Fruit fly (Drosophila melanogaster) whole organism, wandering third instar larva: ENCODE results near the gene CG33795.

ENCODE experiments used
- Abd-B ChIP-seq: fragments of >200 bp; optimal IDR thresholded peaks from 2 replicates; lab custom pipeline; 2017; ENCODE audit warnings: missing biosample characterization, missing genetic modification characterization
- Hr83 ChIP-seq: fragments of 200-300 bp; sonication (Bioruptor generic); optimal IDR thresholded peaks from 2 replicates; lab custom pipeline; 2016; ENCODE audit warnings: missing biosample characterization, mild to moderate bottlenecking, missing genetic modification characterization, moderate library complexity; ENCODE audit not compliant: poor library complexity, severe bottlenecking
- N ChIP-seq: fragments of >200 bp; optimal IDR thresholded peaks from 2 replicates; lab custom pipeline; 2018; ENCODE audit warnings: missing biosample characterization, missing external identifiers, missing genetic modification characterization
- br ChIP-seq: fragments of 200-800 bp; sonication (Bioruptor generic); optimal IDR thresholded peaks from 2 replicates; lab custom pipeline; 2016; ENCODE audit warnings: missing biosample characterization, missing genetic modification characterization
- foxo ChIP-seq, 2 experiments: fragments of 200-800 bp; sonication (Bioruptor generic); optimal IDR thresholded peaks; 2 replicates in 1 of 2; 3 replicates in 1 of 2; lab custom pipeline; 2016 to 2017; ENCODE audit warnings: missing biosample characterization in 2 of 2, missing genetic modification characterization in 2 of 2
- fru ChIP-seq: fragments of 200-800 bp; sonication (Bioruptor generic); optimal IDR thresholded peaks from 3 replicates; lab custom pipeline; 2016; ENCODE audit warnings: missing biosample characterization, mild to moderate bottlenecking, missing genetic modification characterization
- h ChIP-seq: fragments of 200-800 bp; sonication (Bioruptor generic); optimal IDR thresholded peaks from 3 replicates; lab custom pipeline; 2016; ENCODE audit warnings: missing biosample characterization, mild to moderate bottlenecking, missing genetic modification characterization
- sv ChIP-seq: fragments of 200-800 bp; sonication (Bioruptor generic); optimal IDR thresholded peaks from 3 replicates; lab custom pipeline; 2016; ENCODE audit warnings: missing biosample characterization, missing genetic modification characterization
- usp ChIP-seq: fragments of >200 bp; optimal IDR thresholded peaks from 2 replicates; lab custom pipeline; 2017; ENCODE audit warnings: missing biosample characterization, missing genetic modification characterization

DNA sequence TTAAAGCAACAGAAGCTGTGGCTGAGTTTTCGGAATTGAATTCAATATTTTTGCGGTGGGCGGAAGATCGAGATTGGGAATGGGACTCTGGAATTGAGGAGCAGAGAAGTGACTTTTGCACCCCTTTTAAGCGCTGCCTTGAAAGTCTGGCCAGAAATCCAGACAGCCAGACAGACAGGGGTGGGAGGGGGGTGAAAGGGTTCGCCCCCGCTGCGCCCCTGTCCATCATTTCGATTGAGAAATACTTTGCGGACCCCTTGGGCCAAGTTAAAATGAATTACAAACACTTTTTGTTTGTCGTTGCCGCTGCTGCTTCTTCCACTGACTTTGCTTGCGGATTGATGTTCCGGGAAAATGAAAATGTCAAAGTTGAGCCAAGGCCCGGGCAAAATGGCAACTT, 12.3 kb upstream of the CG33795 start:
- TF ChIP-seq h (GFP tag; lab: Kevin White, UChicago), result no peak
- TF ChIP-seq fru (GFP tag; lab: Kevin White, UChicago), result no peak
- TF ChIP-seq Hr83 (GFP tag; lab: Kevin White, UChicago), result no peak
- no peak for TF ChIP-seq br
- no peak for TF ChIP-seq N (GFP tag; lab: Kevin White, UChicago)
- TF ChIP-seq sv (GFP tag; lab: Kevin White, UChicago), result no peak
- no peak for TF ChIP-seq Abd-B
- no peak for TF ChIP-seq foxo (GFP tag; optimal IDR thresholded peaks at IDR 0.05; lab: Kevin White, UChicago)
- no peak for TF ChIP-seq usp (GFP tag; lab: Kevin White, UChicago)
